Fruit fly (Drosophila melanogaster) whole organism, wandering third instar larva: ENCODE measurements around the gene Pka-C3.

ENCODE experiments used
- HLH106 ChIP-seq: fragments of 200-800 bp; optimal IDR thresholded peaks from 3 replicates; lab custom pipeline; 2019; ENCODE audit warnings: missing biosample characterization, mild to moderate bottlenecking, missing genetic modification characterization, moderate library complexity
- Hr78 ChIP-seq: fragments of >200 bp; optimal IDR thresholded peaks from 2 replicates; lab custom pipeline; 2017; ENCODE audit warnings: missing biosample characterization, missing genetic modification characterization
- Hr83 ChIP-seq: fragments of 200-300 bp; sonication (Bioruptor generic); optimal IDR thresholded peaks from 2 replicates; lab custom pipeline; 2016; ENCODE audit warnings: missing biosample characterization, mild to moderate bottlenecking, missing genetic modification characterization, moderate library complexity; ENCODE audit not compliant: poor library complexity, severe bottlenecking
- Mio ChIP-seq: sonication (Bioruptor generic); optimal IDR thresholded peaks from 2 replicates; lab custom pipeline; 2016; ENCODE audit warnings: missing biosample characterization, missing genetic modification characterization
- OdsH ChIP-seq: fragments of 200-800 bp; sonication (Bioruptor generic); optimal IDR thresholded peaks from 2 replicates; lab custom pipeline; 2016; ENCODE audit warnings: missing biosample characterization, mild to moderate bottlenecking, missing genetic modification characterization
- Rel ChIP-seq, 2 experiments: fragments of 200-800 bp; sonication (Bioruptor generic) in 1 of 2; optimal IDR thresholded peaks; 2 replicates in 1 of 2; 3 replicates in 1 of 2; lab custom pipeline; 2016 to 2019; ENCODE audit warnings: mild to moderate bottlenecking in 2 of 2, missing biosample characterization in 2 of 2, missing genetic modification characterization in 2 of 2, moderate library complexity in 1 of 2
- Sp1 ChIP-seq: fragments of 200-800 bp; sonication (Bioruptor generic); optimal IDR thresholded peaks from 3 replicates; lab custom pipeline; 2019; ENCODE audit warnings: missing biosample characterization, mild to moderate bottlenecking, missing genetic modification characterization, moderate library complexity
- ey ChIP-seq: fragments of 200-800 bp; sonication (Bioruptor generic); optimal IDR thresholded peaks from 2 replicates; lab custom pipeline; 2016; ENCODE audit warnings: missing biosample characterization, missing genetic modification characterization
- lola ChIP-seq: fragments of >200 bp; optimal IDR thresholded peaks from 2 replicates; lab custom pipeline; 2017; ENCODE audit warnings: missing biosample characterization, missing genetic modification characterization
- sage ChIP-seq: fragments of 200-800 bp; sonication (Bioruptor generic); optimal IDR thresholded peaks from 2 replicates; lab custom pipeline; 2016; ENCODE audit warnings: missing biosample characterization, mild to moderate bottlenecking, missing genetic modification characterization

Pka-C3 gene

dm6 chr3L:15893490-15893889, 61.1 kb downstream of the Pka-C3 start:
- no peak for TF ChIP-seq Sp1 (GFP tag; lab: Kevin White, UChicago)
- no peak for TF ChIP-seq Mio
- no peak for TF ChIP-seq sage
- no peak for TF ChIP-seq OdsH (GFP tag; lab: Kevin White, UChicago)
- no peak for TF ChIP-seq Hr83 (GFP tag; lab: Kevin White, UChicago)
- TF ChIP-seq lola (GFP tag; lab: Kevin White, UChicago), result no peak
- TF ChIP-seq, all 38 proteins: peak for 0

- TF ChIP-seq sage, result no peak
- TF ChIP-seq Rel (GFP tag; optimal IDR thresholded peaks at IDR 0.05; lab: Kevin White, UChicago), result no peak
- TF ChIP-seq Rel (tag; optimal IDR thresholded peaks at IDR 0.05; lab: Kevin White, UChicago), result no peak
- TF ChIP-seq Hr78 (GFP tag; lab: Kevin White, UChicago), result no peak
- no peak for TF ChIP-seq ey (GFP tag; lab: Kevin White, UChicago)
- no peak for TF ChIP-seq HLH106 (tag; lab: Kevin White, UChicago)
Observed at dm6 chr3L:15877520-15877919, 77.1 kb downstream of the Pka-C3 start.
